Fruit fly (Drosophila melanogaster): ENCODE measurements around the gene mtgo.

Gene mtgo

DNA sequence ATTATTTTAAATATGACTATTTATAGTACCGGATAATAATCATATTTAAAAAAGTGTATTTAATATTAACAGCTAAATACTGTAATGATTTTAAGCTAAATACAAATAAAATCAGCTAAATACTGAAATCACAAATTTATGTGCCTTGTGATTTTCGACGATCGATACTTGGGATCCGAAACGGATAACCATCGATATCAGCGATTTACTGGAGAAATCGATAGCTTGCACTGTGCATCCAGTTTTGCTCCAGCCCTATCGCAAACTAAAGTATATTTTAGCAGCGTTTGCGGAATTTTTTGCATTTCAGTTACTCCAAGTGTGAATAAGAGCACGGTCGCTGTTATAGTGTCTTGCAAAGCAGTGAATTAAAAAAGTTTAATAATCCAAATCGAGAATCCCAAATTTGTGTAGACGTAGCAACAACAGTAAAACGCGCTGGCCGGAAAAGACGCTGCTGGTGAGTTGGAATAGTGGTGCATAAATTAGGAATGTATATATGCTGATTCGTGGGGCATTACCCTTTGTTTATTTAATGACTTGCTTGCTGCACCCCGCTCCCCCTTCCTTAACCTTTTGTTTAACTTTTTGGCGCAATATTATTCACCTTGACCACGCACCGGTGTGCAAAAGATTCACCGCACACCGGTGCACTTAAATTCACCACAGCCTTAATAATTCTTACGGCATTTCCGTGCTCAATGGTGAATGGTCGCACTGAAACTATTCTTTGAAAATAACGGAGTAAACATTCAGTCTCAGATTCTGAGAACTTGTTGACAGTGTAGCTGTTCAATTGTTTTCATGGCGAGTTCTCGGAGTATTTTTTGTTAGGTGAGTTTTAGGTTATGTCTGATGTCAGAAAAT lies 135.2 kb downstream of the mtgo start, which contains the start of the genes grp and squ:
Gene grp, plus strand, starts transcription at position 238 of the 867 bp plus-strand sequence.
Gene squ, plus strand, starts transcription at position 238 of the 867 bp plus-strand sequence.
- TF ChIP-seq ttk (optimal IDR thresholded peaks at IDR 0.05) (no peak), insv (optimal IDR thresholded peaks at IDR 0.05) (no peak), psq (optimal IDR thresholded peaks at IDR 0.05) (no peak), Myc (optimal IDR thresholded peaks at IDR 0.05) (no peak), Sin3A (optimal IDR thresholded peaks at IDR 0.05) (no peak), h (optimal IDR thresholded peaks at IDR 0.05) (no peak)

DNA sequence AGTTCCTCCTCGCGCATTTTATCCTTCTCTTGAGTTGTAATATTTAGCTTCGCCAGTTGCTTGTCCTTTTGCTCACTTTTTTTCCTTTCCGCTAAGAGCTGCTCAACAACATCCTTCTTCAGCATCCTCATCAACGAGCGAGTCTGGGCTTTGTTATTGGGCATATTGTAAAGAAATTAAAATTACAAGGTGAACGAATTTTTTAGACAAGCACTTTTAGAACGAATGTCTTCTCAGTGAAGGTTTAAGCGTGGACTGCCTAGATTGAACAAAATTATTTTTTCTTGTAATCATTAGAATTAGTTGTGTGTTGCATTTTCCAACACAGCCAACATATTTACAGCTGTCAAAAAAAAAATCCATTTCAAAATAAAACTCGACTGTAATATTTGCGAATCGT lies 137.4 kb downstream of the mtgo start, which contains the start of gene CG33552:
Gene CG33552, plus strand, starts transcription at position 301 of the 400 bp plus-strand sequence.
- no peak for TF ChIP-seq h (optimal IDR thresholded peaks at IDR 0.05)
- no peak for TF ChIP-seq insv (optimal IDR thresholded peaks at IDR 0.05)
- no peak for TF ChIP-seq Sin3A (optimal IDR thresholded peaks at IDR 0.05)
- no peak for TF ChIP-seq ttk (optimal IDR thresholded peaks at IDR 0.05)

DNA sequence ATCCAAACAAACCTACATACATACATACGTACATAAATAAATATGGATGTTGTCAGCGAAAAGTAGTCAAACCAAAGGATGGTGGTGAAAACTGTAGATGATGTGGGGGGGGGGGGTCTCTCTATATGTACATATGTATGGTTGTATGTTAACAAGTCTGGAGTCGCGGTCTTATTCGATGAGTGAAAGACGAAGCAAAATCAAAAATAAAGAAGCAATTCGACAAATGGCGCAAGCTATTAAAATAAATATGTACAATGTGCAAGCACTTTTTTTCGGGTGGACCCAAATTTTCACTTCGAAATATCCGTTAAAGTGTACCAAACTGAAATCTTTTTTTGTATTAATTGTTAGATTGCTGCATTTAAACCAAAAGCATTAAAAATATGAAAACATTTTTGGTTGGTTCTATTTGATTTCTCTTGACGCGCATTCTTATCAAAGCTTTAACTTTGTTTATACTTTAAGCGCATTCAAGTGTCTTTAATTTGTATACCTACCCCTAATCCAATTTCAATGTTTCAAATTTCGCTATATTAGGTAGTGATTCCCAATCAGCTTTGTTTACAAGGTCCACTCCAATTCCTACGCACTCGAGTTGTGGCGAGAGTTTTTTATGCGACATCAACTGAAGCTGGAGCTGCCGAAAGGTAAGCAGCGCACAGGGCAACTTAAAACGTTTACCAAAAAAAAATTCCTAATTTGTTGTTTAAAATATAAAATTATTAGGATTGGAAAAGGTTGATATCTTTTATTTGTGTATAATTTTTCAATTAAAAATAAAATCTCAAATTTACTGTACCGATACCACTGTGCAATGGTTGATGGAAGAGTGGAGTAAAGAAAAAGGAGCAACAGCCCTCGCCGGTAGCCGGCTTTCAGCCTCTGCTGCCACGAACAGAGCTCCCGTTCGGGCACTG lies 139.4 kb downstream of the mtgo start, which contains the start of gene CG31807:
Gene CG31807, minus strand, starts transcription at position 51 of the 920 bp plus-strand sequence.
- TF ChIP-seq Sin3A (optimal IDR thresholded peaks at IDR 0.05) (no peak), psq (optimal IDR thresholded peaks at IDR 0.05) (no peak), h (optimal IDR thresholded peaks at IDR 0.05) (no peak), insv (optimal IDR thresholded peaks at IDR 0.05) (no peak), Myc (optimal IDR thresholded peaks at IDR 0.05) (no peak), ttk (optimal IDR thresholded peaks at IDR 0.05) (no peak)

DNA sequence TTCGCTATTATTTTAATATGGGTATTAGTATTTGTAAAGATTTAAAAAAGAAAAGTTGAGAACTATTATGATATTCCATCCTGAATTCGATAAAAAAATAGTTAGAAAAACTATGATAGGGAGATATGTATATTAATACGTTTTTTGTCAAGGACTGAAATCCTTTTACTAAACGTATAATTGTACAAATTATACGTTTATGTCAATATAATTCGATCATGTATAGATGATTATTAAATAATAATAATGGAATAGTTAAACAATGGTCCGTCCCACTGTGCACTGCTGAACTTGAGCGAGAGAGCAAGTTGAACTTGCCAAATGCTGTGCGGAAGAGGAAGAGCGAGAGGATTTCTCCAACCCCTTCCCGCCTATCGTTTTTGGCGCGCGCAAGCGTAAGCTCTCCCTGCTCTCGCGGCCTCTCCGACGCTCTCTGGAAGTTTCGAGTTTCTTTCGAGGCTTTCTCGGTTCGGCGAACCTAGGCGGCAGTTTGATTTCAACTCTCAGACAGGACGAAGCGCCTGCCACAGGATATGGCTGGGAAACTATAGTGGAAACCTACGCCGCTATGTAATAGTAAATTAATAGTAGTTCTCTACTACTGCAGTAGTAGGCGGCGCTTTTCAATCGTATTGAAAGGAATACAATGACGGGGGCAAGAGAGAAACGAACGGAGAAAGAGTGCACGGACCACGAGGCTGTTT lies 140.2 kb downstream of the mtgo start:
- TF ChIP-seq Sin3A (optimal IDR thresholded peaks at IDR 0.05) (no peak), ttk (optimal IDR thresholded peaks at IDR 0.05) (no peak), Myc (optimal IDR thresholded peaks at IDR 0.05) (no peak), psq (optimal IDR thresholded peaks at IDR 0.05) (no peak), h (optimal IDR thresholded peaks at IDR 0.05) (no peak), insv (optimal IDR thresholded peaks at IDR 0.05) (no peak)

DNA sequence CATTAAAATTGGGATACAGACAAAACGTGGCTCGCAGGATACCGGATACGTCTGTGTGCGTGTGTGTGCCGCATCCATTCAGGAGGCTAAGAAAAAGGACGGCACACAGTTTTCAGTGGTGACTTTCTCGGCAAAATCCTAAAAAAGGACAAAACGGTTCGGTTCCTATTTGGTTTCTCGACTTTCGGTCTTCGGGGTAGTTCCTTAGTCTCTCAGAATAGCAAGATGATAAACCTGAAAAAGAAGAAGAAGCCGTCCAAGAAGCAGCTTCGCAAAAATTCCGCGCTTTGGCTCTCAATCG lies 140.7 kb downstream of the mtgo start:
- no peak for TF ChIP-seq h (optimal IDR thresholded peaks at IDR 0.05)
- TF ChIP-seq ttk (optimal IDR thresholded peaks at IDR 0.05) = no peak
- TF ChIP-seq Myc (optimal IDR thresholded peaks at IDR 0.05) = no peak
- no peak for TF ChIP-seq Sin3A (optimal IDR thresholded peaks at IDR 0.05)
- TF ChIP-seq insv (optimal IDR thresholded peaks at IDR 0.05) = no peak
- no peak for TF ChIP-seq psq (optimal IDR thresholded peaks at IDR 0.05)

DNA sequence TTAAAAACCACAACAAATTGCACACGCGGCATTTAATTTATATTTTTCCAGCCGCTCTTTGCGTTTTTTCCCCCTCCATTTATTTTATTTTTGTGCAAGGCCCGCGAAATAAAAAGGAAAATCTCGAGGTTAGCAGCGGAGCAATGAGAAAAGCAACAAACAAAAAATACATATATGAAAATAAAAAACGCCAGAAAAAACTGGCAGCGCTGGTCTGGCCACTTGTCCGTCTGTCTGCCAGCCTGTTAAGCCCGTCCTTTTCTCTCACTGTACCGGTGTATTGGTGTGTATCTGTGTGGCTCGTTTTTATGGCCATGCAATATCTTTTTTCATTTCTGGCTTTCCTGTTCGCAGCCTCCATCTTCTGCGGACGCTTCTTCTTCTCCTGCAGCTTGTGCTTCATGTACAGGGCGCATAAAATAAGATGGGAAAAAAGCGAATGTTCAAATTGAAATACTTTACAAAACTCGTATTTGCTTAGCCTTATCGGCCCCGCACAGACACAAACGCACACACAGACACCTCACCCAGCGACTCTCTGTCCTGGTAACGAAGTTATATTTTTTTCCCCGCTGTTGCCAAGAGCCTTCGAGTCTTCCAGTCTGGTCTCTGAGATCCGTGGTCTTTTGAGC lies 141.7 kb downstream of the mtgo start:
- no peak for TF ChIP-seq h (optimal IDR thresholded peaks at IDR 0.05)
- TF ChIP-seq insv (optimal IDR thresholded peaks at IDR 0.05) = no peak
- TF ChIP-seq ttk (optimal IDR thresholded peaks at IDR 0.05) = no peak
- no peak for TF ChIP-seq psq (optimal IDR thresholded peaks at IDR 0.05)
- TF ChIP-seq Sin3A (optimal IDR thresholded peaks at IDR 0.05) = no peak

DNA sequence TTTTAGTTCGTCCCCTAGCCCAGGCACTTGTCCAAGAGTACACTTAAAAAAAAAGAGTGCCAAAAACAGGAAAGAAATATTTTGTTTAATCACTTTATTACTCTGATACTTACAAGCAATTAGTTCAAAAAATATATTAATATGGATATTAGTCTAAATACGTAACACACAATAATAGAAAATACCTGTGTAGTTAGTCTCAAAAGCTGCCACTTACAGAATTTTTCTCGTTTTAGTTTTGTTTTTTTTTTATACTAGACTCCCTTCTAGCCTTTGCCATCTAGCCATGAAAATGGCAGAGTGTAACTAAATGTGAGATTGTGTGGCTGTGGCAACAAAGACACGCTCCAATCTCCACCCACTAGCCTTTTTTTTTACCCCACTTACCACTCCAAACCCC lies 143.0 kb downstream of the mtgo start:
- TF ChIP-seq Sin3A (optimal IDR thresholded peaks at IDR 0.05) (no peak), Myc (optimal IDR thresholded peaks at IDR 0.05) (no peak), psq (optimal IDR thresholded peaks at IDR 0.05) (no peak), h (optimal IDR thresholded peaks at IDR 0.05) (no peak), ttk (optimal IDR thresholded peaks at IDR 0.05) (no peak), insv (optimal IDR thresholded peaks at IDR 0.05) (no peak)

DNA sequence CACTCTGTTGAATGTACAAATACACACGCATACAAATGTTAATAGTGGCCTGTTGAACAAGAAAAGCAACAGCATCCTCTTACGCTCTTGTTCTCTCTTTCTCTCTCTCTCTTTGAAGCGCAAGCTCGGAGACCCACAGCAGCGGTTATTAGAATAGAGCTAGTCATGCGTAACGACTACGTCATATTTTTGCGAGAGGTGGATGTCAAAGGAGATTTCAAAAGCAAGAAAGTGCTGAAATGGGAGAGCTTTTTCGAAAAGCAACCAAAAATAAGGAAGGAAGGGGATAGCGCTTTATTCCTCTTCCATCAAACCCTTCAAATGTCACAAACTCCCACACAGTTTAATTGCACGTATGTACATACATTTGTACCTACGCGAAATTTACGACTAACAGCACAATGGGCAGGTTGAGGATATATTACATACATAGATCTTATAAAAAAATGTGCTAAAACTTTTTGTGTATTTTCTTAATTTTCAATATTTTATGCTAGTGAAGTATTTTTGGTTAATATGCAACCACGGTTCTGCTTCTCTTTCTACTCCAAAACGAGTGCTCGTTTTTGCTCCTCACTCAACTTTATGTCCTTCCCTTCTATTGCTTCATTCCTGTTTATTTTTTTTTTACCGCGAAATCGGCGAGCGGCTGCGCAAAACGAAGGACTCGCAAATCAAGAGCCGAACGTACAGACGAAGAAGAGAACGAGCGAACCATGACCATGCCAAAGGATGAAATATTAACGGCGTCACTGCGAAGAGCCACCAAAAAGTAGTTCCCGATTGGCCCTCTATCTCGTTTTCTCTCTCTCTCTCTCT lies 145.2 kb downstream of the mtgo start:
- TF ChIP-seq insv (optimal IDR thresholded peaks at IDR 0.05) (no peak), ttk (optimal IDR thresholded peaks at IDR 0.05) (no peak), Sin3A (optimal IDR thresholded peaks at IDR 0.05) (no peak), psq (optimal IDR thresholded peaks at IDR 0.05) (no peak), Myc (optimal IDR thresholded peaks at IDR 0.05) (no peak), h (optimal IDR thresholded peaks at IDR 0.05) (no peak)

DNA sequence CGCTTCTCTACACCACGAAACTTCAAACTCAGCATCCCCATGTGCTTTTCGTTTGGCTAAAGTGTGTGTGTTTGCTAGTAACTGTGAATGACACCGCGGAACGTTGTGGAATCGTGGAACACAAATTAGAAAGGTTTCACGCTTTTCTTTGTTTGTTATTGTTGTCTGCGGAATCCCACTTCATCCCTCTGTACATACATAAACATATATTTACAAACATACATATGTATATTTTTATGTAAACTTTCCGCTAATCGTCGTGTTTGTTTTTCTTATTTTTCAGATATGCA lies 145.7 kb downstream of the mtgo start:
- no peak for TF ChIP-seq h (optimal IDR thresholded peaks at IDR 0.05)
- no peak for TF ChIP-seq psq (optimal IDR thresholded peaks at IDR 0.05)
- TF ChIP-seq Myc (optimal IDR thresholded peaks at IDR 0.05) = no peak
- TF ChIP-seq ttk (optimal IDR thresholded peaks at IDR 0.05) = no peak
- TF ChIP-seq insv (optimal IDR thresholded peaks at IDR 0.05) = no peak
- no peak for TF ChIP-seq Sin3A (optimal IDR thresholded peaks at IDR 0.05)

DNA sequence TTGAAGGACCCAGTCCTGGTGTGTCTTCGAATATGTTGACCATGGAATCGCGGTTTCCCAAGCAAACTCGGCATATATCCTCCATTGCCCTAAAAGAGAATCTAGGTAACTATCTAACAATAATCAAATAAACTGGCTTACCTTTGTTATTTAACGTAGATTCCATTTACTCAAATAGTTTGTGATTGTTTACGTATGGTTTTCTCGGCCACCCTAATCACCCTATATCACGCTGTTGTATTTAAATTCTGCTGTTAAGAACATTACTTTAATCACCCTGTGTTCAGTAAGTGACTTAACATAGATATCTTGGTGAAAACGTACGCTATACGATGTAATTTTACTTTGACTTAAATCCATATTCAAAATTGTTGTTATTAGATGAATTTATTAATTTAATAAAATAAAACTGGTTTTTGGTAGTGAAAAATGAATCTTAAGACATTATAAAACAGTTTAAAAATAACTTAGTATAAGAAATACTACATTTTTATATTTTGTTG lies 158.2 kb downstream of the mtgo start:
- TF ChIP-seq h (optimal IDR thresholded peaks at IDR 0.05) (no peak), insv (optimal IDR thresholded peaks at IDR 0.05) (no peak), Myc (optimal IDR thresholded peaks at IDR 0.05) (no peak), Sin3A (optimal IDR thresholded peaks at IDR 0.05) (no peak), ttk (optimal IDR thresholded peaks at IDR 0.05) (no peak), psq (optimal IDR thresholded peaks at IDR 0.05) (peak; percentile 46)
